Worm (Caenorhabditis elegans): ENCODE data around the gene tin-9.2.

tin-9.2 gene

DNA sequence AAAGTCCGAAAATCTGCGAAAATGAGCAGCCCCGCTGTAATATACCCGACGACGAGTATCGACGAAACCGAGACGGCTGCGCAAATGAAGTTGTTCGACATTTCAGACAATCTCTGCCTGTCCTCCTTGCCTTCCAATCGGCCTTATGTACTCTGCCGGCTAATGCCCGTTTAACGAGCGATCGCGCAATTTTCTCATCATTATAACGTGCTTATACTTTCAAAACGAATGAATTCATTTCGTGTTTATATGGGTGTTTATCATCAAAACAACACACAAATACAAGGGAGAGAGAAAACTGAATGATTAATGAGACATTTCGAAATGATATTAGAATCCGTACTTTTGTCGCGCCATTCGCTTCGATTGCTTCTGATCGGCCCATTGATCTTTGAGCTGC lies 7.8 kb upstream of the tin-9.2 start, which contains the start of gene col-132:
TSS of gene col-132 (minus strand) at position 101 of the 400 bp plus-strand sequence.
- TF ChIP-seq tlp-1 (tag; optimal IDR thresholded peaks at IDR 0.05) (no peak), unc-86 (tag; optimal IDR thresholded peaks at IDR 0.05) (no peak), dsc-1 (tag; optimal IDR thresholded peaks at IDR 0.05) (no peak), unc-130 (tag; optimal IDR thresholded peaks at IDR 0.05) (no peak), hpl-2 (GFP tag; optimal IDR thresholded peaks at IDR 0.05) (no peak), lin-13 (GFP tag; optimal IDR thresholded peaks at IDR 0.05) (no peak), pax-3 (tag; optimal IDR thresholded peaks at IDR 0.05) (no peak), ceh-63 (GFP tag; optimal IDR thresholded peaks at IDR 0.05) (no peak), tbx-2 (tag; optimal IDR thresholded peaks at IDR 0.05) (no peak), swsn-7 (tag; optimal IDR thresholded peaks at IDR 0.05) (no peak), zag-1 (tag; optimal IDR thresholded peaks at IDR 0.05) (no peak), sox-4 (tag; optimal IDR thresholded peaks at IDR 0.05) (no peak), efl-3 (GFP tag; optimal IDR thresholded peaks at IDR 0.05) (no peak), mdl-1 (tag; optimal IDR thresholded peaks at IDR 0.05) (no peak), jun-1 (tag; optimal IDR thresholded peaks at IDR 0.05) (no peak), unc-62 (GFP tag; optimal IDR thresholded peaks at IDR 0.05) (no peak), nhr-77 (tag; optimal IDR thresholded peaks at IDR 0.05) (no peak), egl-27 (tag; optimal IDR thresholded peaks at IDR 0.05) (no peak)

DNA sequence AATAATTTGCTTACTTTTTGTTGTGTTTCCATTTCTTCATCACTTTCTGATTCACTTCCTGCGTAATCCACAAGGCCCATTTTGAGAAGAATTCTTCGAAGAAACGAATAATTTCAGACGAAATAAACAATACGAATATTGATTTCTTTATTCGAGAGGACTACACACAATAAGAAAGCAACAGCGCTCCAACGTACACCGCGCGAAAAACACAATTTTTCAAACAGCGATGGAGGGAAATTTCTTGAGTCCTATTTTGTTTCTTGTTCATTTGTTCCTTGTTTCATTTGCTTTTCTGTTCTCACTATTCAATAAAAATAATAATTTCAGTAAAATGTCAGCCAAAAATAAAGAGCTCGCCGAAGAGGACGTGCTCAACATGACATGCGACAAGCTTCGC lies 5.1 kb upstream of the tin-9.2 start, which contains the start of the genes prcc-1 and C39E9.12:
TSS of gene prcc-1 (minus strand) at position 119 of the 400 bp plus-strand sequence.
TSS of gene C39E9.12 (plus strand) at position 331 of the 400 bp plus-strand sequence.
- TF ChIP-seq fkh-8 (tag; optimal IDR thresholded peaks at IDR 0.05) (peak; percentile 56), efl-3 (GFP tag; optimal IDR thresholded peaks at IDR 0.05) (no peak), ama-1 (optimal IDR thresholded peaks at IDR 0.05) (no peak), rnt-1 (tag; optimal IDR thresholded peaks at IDR 0.05) (peak; percentile 79), nhr-77 (tag; optimal IDR thresholded peaks at IDR 0.05) (peak; percentile 54), lir-3 (tag; optimal IDR thresholded peaks at IDR 0.05; ENCODE audit: poor library complexity) (peak; percentile 10), nhr-20 (tag; optimal IDR thresholded peaks at IDR 0.05) (peak; percentile 53), mdl-1 (tag; optimal IDR thresholded peaks at IDR 0.05) (peak in 1 of 2 experiments; percentile 56), lin-39 (tag; optimal IDR thresholded peaks at IDR 0.05) (no peak), unc-86 (tag; optimal IDR thresholded peaks at IDR 0.05) (peak; percentile 37), dpl-1 (GFP tag; optimal IDR thresholded peaks at IDR 0.05) (peak; percentile 88 to 95 (median 92)), tlp-1 (tag; optimal IDR thresholded peaks at IDR 0.05) (no peak), lin-35 (GFP tag; optimal IDR thresholded peaks at IDR 0.05) (peak; percentile 92 to 97), isw-1 (GFP tag; IDR thresholded peaks at IDR 0.05) (no peak; the same call in 1 of the 2 replicates), F16B12.6 (tag; optimal IDR thresholded peaks at IDR 0.05) (peak; percentile 66), jun-1 (tag; optimal IDR thresholded peaks at IDR 0.05) (peak; percentile 40), xbp-1 (tag; optimal IDR thresholded peaks at IDR 0.05) (peak; percentile 55), nhr-85 (tag) (peak; percentile 46), sox-4 (tag; optimal IDR thresholded peaks at IDR 0.05) (no peak), lsy-2 (tag; optimal IDR thresholded peaks at IDR 0.05) (peak; percentile 73 to 91), nhr-76 (tag; optimal IDR thresholded peaks at IDR 0.05) (no peak), fos-1 (tag; optimal IDR thresholded peaks at IDR 0.05) (peak; percentile 63), ceh-82 (tag; optimal IDR thresholded peaks at IDR 0.05) (peak; percentile 27 to 78 (median 63)), snu-23 (GFP tag; optimal IDR thresholded peaks at IDR 0.05) (peak; percentile 80), lin-15B (tag; optimal IDR thresholded peaks at IDR 0.05) (peak; percentile 84), pax-3 (tag; optimal IDR thresholded peaks at IDR 0.05) (no peak), efl-1 (optimal IDR thresholded peaks at IDR 0.05) (peak; percentile 93 to 94), efl-1 (GFP tag; optimal IDR thresholded peaks at IDR 0.05 in 1 of 2) (peak; percentile 92 to 99), elt-3 (tag; optimal IDR thresholded peaks at IDR 0.05) (peak in 1 of 6 experiments; percentile 67), lin-14 (GFP tag; optimal IDR thresholded peaks at IDR 0.05) (peak; percentile 67), zip-4 (GFP tag; optimal IDR thresholded peaks at IDR 0.05) (no peak), lin-13 (GFP tag; optimal IDR thresholded peaks at IDR 0.05) (peak; percentile 69), C04F5.9 (tag; optimal IDR thresholded peaks at IDR 0.05) (peak; percentile 14), dsc-1 (tag; optimal IDR thresholded peaks at IDR 0.05) (peak; percentile 21), skn-1 (tag; optimal IDR thresholded peaks at IDR 0.05) (peak; percentile 66), swsn-7 (tag; optimal IDR thresholded peaks at IDR 0.05) (peak; percentile 62), nhr-19 (GFP tag; conservative IDR thresholded peaks at IDR 0.05) (peak; percentile 43; the same call in 1 of the 2 replicates), unc-130 (tag; optimal IDR thresholded peaks at IDR 0.05) (peak; percentile 73), sup-37 (GFP tag; optimal IDR thresholded peaks at IDR 0.05) (no peak), nhr-47 (tag; optimal IDR thresholded peaks at IDR 0.05) (peak; percentile 75), ces-1 (GFP tag; optimal IDR thresholded peaks at IDR 0.05) (no peak), C16A3.4 (tag; optimal IDR thresholded peaks at IDR 0.05) (peak; percentile 85), tbx-2 (tag; optimal IDR thresholded peaks at IDR 0.05) (peak; percentile 37), nhr-71 (tag; optimal IDR thresholded peaks at IDR 0.05) (peak; percentile 73)
